Worm (Caenorhabditis elegans): ENCODE measurements around the gene C13A2.4.
"Not testable (repeated sequence)": the region's sequence is repeated elsewhere in the genome, so short reads cannot be mapped to it uniquely, and the experiment has no call there.

DNA sequence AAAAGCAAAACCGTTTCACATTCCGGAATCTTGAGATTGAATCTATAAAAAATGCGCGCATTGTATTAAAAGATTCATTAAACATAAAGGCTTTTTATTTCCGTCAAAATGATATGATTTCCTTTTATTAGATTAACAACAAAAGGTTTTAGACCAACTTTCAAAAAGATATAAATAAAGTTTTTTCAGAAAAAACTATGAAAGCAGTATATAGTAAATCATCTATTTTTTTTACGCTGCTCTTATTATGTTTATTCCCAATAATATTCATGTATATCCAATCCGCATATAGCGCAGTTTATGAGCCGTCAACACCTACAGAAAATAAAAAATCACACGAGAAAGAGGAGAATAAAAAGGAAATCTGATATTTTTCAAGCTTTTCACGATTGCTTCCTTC is 25.3 kb downstream of the C13A2.4 start, which contains the start of gene F07G11.2:
- not testable (repeated sequence) for TF ChIP-seq F10E7.11 (tag; optimal IDR thresholded peaks at IDR 0.05); ztf-28 (GFP tag; IDR thresholded peaks at IDR 0.05); Y56A3A.18 (GFP tag; IDR thresholded peaks at IDR 0.05); nhr-90 (tag; optimal IDR thresholded peaks at IDR 0.05); nfya-1 (tag; optimal IDR thresholded peaks at IDR 0.05; ENCODE audit: borderline replicate concordance, insufficient read depth); repo-1 (tag; optimal IDR thresholded peaks at IDR 0.05); egl-44 (GFP tag; IDR thresholded peaks at IDR 0.05); hmg-20 (GFP tag; IDR thresholded peaks at IDR 0.05); lsl-1 (GFP tag; optimal IDR thresholded peaks at IDR 0.05); sea-2 (GFP tag; IDR thresholded peaks at IDR 0.05)

Data from whole organism, young adult.